Worm (Caenorhabditis elegans): ENCODE results near the gene K10H10.10.

Gene K10H10.10

DNA sequence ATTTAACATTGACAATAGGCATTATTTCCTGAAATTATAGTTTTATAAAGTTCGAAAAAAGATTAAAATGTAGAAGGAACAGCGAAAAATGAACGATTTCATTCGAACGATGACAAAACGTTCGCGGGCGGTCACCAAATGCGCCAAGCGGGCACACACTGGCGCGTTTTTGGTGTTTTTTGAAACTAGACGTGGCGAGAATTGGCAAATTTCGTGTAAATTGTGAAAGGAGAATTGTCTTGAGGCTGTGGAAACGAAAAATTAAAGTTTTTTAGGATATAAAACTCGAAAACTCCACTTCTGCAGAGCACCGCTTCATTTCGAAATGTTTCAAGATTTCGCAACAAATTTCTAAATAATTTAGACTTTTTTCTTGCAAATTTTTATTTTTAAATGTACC, 18.9 kb upstream of the K10H10.10 start, which contains the start of gene usp-14 (continued):
- TF ChIP-seq F44E2.7 (GFP tag; IDR thresholded peaks at IDR 0.05) (no peak), nhr-77 (tag; optimal IDR thresholded peaks at IDR 0.05) (peak; percentile 60), ceh-20 (GFP tag; IDR thresholded peaks at IDR 0.05) (peak; percentile 28; the same call in 1 of the 2 replicates), spr-1 (tag; optimal IDR thresholded peaks at IDR 0.05) (peak; percentile 24), nhr-76 (tag; optimal IDR thresholded peaks at IDR 0.05) (no peak), pqm-1 (tag; optimal IDR thresholded peaks at IDR 0.05) (no peak), arid-1 (GFP tag; conservative IDR thresholded peaks at IDR 0.05) (no peak), nhr-11 (tag; optimal IDR thresholded peaks at IDR 0.05) (no peak), lin-38 (GFP tag; IDR thresholded peaks at IDR 0.05) (peak; percentile 71), fkh-10 (GFP tag; optimal IDR thresholded peaks at IDR 0.05) (peak; percentile 21), dmd-8 (GFP tag; IDR thresholded peaks at IDR 0.05) (no peak), dmd-9 (GFP tag; IDR thresholded peaks at IDR 0.05) (no peak), spr-3 (GFP tag; optimal IDR thresholded peaks at IDR 0.05) (no peak), nhr-25 (tag; optimal IDR thresholded peaks at IDR 0.05; ENCODE audit: borderline replicate concordance, insufficient read depth) (no peak), madf-5 (GFP tag; IDR thresholded peaks at IDR 0.05) (no peak), nhr-28 (tag; optimal IDR thresholded peaks at IDR 0.05) (peak; percentile 19), ZK337.2 (GFP tag; IDR thresholded peaks at IDR 0.05) (no peak), nhr-10 (tag; optimal IDR thresholded peaks at IDR 0.05) (no peak), skn-1 (tag; optimal IDR thresholded peaks at IDR 0.05) (no peak), ceh-82 (tag; optimal IDR thresholded peaks at IDR 0.05) (no peak), zfp-3 (GFP tag; conservative IDR thresholded peaks at IDR 0.05) (0 out of 2 replicates have a peak, but pooled peaks have one; percentile 23), daf-8 (GFP tag; IDR thresholded peaks at IDR 0.05) (no peak), mep-1 (tag; optimal IDR thresholded peaks at IDR 0.05) (peak; percentile 53), attf-4 (tag; optimal IDR thresholded peaks at IDR 0.05) (no peak), aha-1 (tag) (peak; percentile 98), nhr-102 (tag; optimal IDR thresholded peaks at IDR 0.05) (peak; percentile 15), dpl-1 (GFP tag; optimal IDR thresholded peaks at IDR 0.05) (peak; percentile 86), Y5F2A.4 (GFP tag; optimal IDR thresholded peaks at IDR 0.05) (no peak), Y105C5A.15 (GFP tag; IDR thresholded peaks at IDR 0.05) (no peak), F10B5.3 (tag; optimal IDR thresholded peaks at IDR 0.05) (no peak), vab-7 (GFP tag; IDR thresholded peaks at IDR 0.05) (0 out of 2 replicates have a peak, but pooled peaks have one; percentile 16), fos-1 (tag; optimal IDR thresholded peaks at IDR 0.05) (no peak), set-16 (GFP tag; IDR thresholded peaks at IDR 0.05) (no peak), lin-29 (GFP tag; IDR thresholded peaks at IDR 0.05) (no peak), nhr-6 (tag; optimal IDR thresholded peaks at IDR 0.05) (no peak), lin-15B (tag; optimal IDR thresholded peaks at IDR 0.05) (no peak), rbr-2 (tag; optimal IDR thresholded peaks at IDR 0.05) (peak; percentile 44), lin-39 (tag; optimal IDR thresholded peaks at IDR 0.05) (no peak), nhr-42 (GFP tag; IDR thresholded peaks at IDR 0.05) (peak; percentile 80), mes-2 (tag; optimal IDR thresholded peaks at IDR 0.05; ENCODE audit: poor library complexity, severe bottlenecking) (peak; percentile 81), cey-2 (tag; optimal IDR thresholded peaks at IDR 0.05; ENCODE audit: borderline replicate concordance, insufficient read depth) (no peak), R02D3.7 (tag; optimal IDR thresholded peaks at IDR 0.05) (no peak), nhr-48 (tag; optimal IDR thresholded peaks at IDR 0.05) (no peak), lir-3 (tag; optimal IDR thresholded peaks at IDR 0.05) (no peak), daf-16 (GFP tag; optimal IDR thresholded peaks at IDR 0.05) (no peak), daf-16 (tag; optimal IDR thresholded peaks at IDR 0.05) (no peak), unc-130 (GFP tag; optimal IDR thresholded peaks at IDR 0.05) (no peak), ceh-62 (tag; optimal IDR thresholded peaks at IDR 0.05) (no peak), hif-1 (tag; optimal IDR thresholded peaks at IDR 0.05) (peak in 1 of 2 experiments; percentile 71), F49E8.2 (tag; optimal IDR thresholded peaks at IDR 0.05; ENCODE audit: borderline replicate concordance) (no peak), zip-11 (GFP tag; IDR thresholded peaks at IDR 0.05) (no peak), duxl-1 (tag; optimal IDR thresholded peaks at IDR 0.05; ENCODE audit: poor library complexity) (no peak), zip-2 (tag; optimal IDR thresholded peaks at IDR 0.05) (no peak)
